Fruit fly (Drosophila melanogaster): ENCODE data around the gene Acer.

dm6 chr2L:8517256-8517694 lies 4.5 kb upstream of the Acer start, which contains the start of the genes mRpL51 and Uba4:
- TF ChIP-seq Myc (optimal IDR thresholded peaks at IDR 0.05) (no peak), h (optimal IDR thresholded peaks at IDR 0.05) (no peak), ttk (optimal IDR thresholded peaks at IDR 0.05) (no peak), Sin3A (optimal IDR thresholded peaks at IDR 0.05) (no peak), psq (optimal IDR thresholded peaks at IDR 0.05) (no peak), insv (optimal IDR thresholded peaks at IDR 0.05) (no peak)

All from Kc167 (cell line).